Fruit fly (Drosophila melanogaster) whole organism, embryonic: Measurements from ENCODE around the gene CG3919.

Source experiments
- CG10366 ChIP-seq: fragments of 200-800 bp; sonication (Bioruptor generic); IDR thresholded peaks from 2 replicates; pipeline ENCODE4 v1.3.6; 2022; ENCODE audit warnings: missing biosample characterization, missing genetic modification characterization
- CG11398 ChIP-seq: fragments of 200-800 bp; sonication (Bioruptor generic); optimal IDR thresholded peaks from 2 replicates; lab custom pipeline; 2016; ENCODE audit warnings: missing biosample characterization, missing genetic modification characterization
- CG11504 ChIP-seq: fragments of 200-800 bp; sonication (Bioruptor generic); optimal IDR thresholded peaks from 3 replicates; lab custom pipeline; 2019; ENCODE audit warnings: missing biosample characterization, mild to moderate bottlenecking, missing genetic modification characterization, moderate library complexity
- CG11723 ChIP-seq: fragments of 200-800 bp; sonication (Bioruptor generic); optimal IDR thresholded peaks from 2 replicates; lab custom pipeline; 2017; ENCODE audit warnings: missing biosample characterization, mild to moderate bottlenecking, missing genetic modification characterization
- CG12071 ChIP-seq: fragments of 200-800 bp; sonication (Bioruptor generic); optimal IDR thresholded peaks from 3 replicates; lab custom pipeline; 2018; ENCODE audit warnings: missing biosample characterization, mild to moderate bottlenecking, missing genetic modification characterization
- CG12219 ChIP-seq: fragments of 200-800 bp; sonication (Bioruptor generic); optimal IDR thresholded peaks from 3 replicates; lab custom pipeline; 2018; ENCODE audit warnings: missing biosample characterization, mild to moderate bottlenecking, missing genetic modification characterization
- CG1233 ChIP-seq: fragments of 200-800 bp; sonication (Bioruptor generic); optimal IDR thresholded peaks from 4 replicates; lab custom pipeline; 2018; ENCODE audit warnings: missing biosample characterization, mild to moderate bottlenecking, missing genetic modification characterization
- CG15269 ChIP-seq: fragments of 200-800 bp; sonication (Bioruptor generic); optimal IDR thresholded peaks from 2 replicates; lab custom pipeline; 2018; ENCODE audit warnings: missing biosample characterization, mild to moderate bottlenecking, missing genetic modification characterization, moderate library complexity
- CG15696 ChIP-seq: fragments of 200-800 bp; sonication (Bioruptor generic); optimal IDR thresholded peaks from 2 replicates; lab custom pipeline; 2019; ENCODE audit warnings: missing biosample characterization, mild to moderate bottlenecking, missing genetic modification characterization, moderate library complexity
- CG16813 ChIP-seq: fragments of 200-800 bp; sonication (Bioruptor generic); IDR thresholded peaks from 3 replicates; pipeline ENCODE4 v1.3.6; 2022; ENCODE audit warnings: missing biosample characterization, missing genetic modification characterization; ENCODE audit not compliant: partially characterized antibody
- CG2199 ChIP-seq: fragments of 200-800 bp; sonication (Bioruptor generic); IDR thresholded peaks from 3 replicates; pipeline ENCODE4 v1.3.6; 2022; ENCODE audit warnings: missing biosample characterization, missing genetic modification characterization
- CG31388 ChIP-seq: fragments of 200-800 bp; sonication (Bioruptor generic); optimal IDR thresholded peaks from 2 replicates; lab custom pipeline; 2016; ENCODE audit warnings: missing biosample characterization, missing genetic modification characterization
- CG42726 ChIP-seq: fragments of 200-800 bp; sonication (Bioruptor generic); IDR thresholded peaks from 2 replicates; pipeline ENCODE4 v1.3.6; 2022; ENCODE audit warnings: missing biosample characterization, missing genetic modification characterization; ENCODE audit not compliant: partially characterized antibody
- CG6683 ChIP-seq: fragments of 200-800 bp; sonication (Bioruptor generic); optimal IDR thresholded peaks from 2 replicates; lab custom pipeline; 2017; ENCODE audit warnings: missing biosample characterization, mild to moderate bottlenecking, missing genetic modification characterization, missing genetic modification reagents
- CG7372 ChIP-seq: fragments of 200-800 bp; sonication (Bioruptor generic); IDR thresholded peaks from 2 replicates; pipeline ENCODE4 v1.3.6; 2022; ENCODE audit warnings: missing biosample characterization, missing genetic modification characterization
- CG7745 ChIP-seq: fragments of 200-800 bp; sonication (Bioruptor generic); optimal IDR thresholded peaks from 2 replicates; lab custom pipeline; 2018; ENCODE audit warnings: missing biosample characterization, mild to moderate bottlenecking, missing genetic modification characterization, moderate library complexity
- CG9215 ChIP-seq: fragments of 200-800 bp; sonication (Bioruptor generic); IDR thresholded peaks from 2 replicates; pipeline ENCODE4 v1.3.6; 2022; ENCODE audit warnings: missing biosample characterization, missing genetic modification characterization
- CTCF ChIP-seq: fragments of 200-800 bp; sonication (Bioruptor generic); optimal IDR thresholded peaks from 2 replicates; lab custom pipeline; 2017; ENCODE audit warnings: missing biosample characterization, mild to moderate bottlenecking, missing genetic modification characterization, moderate library complexity
- Gug ChIP-seq: fragments of 200-800 bp; sonication (Bioruptor generic); IDR thresholded peaks from 4 replicates; pipeline ENCODE4 v1.3.6; 2022; ENCODE audit warnings: missing biosample characterization, missing genetic modification characterization
- Hey ChIP-seq: fragments of 200-800 bp; sonication (Bioruptor generic); optimal IDR thresholded peaks from 3 replicates; lab custom pipeline; 2018; ENCODE audit warnings: missing biosample characterization, mild to moderate bottlenecking, missing genetic modification characterization
- Hr78 ChIP-seq, 2 experiments: fragments of 200-800 bp in 1 of 2; fragments of >200 bp in 1 of 2; sonication (Bioruptor generic) in 1 of 2; optimal IDR thresholded peaks; 2 replicates each; lab custom pipeline; 2017 to 2019; ENCODE audit warnings: missing biosample characterization in 2 of 2, missing genetic modification characterization in 2 of 2, mild to moderate bottlenecking in 1 of 2, moderate library complexity in 1 of 2
- MESR4 ChIP-seq: fragments of 200-800 bp; sonication (Bioruptor generic); optimal IDR thresholded peaks from 2 replicates; lab custom pipeline; 2018; ENCODE audit warnings: missing biosample characterization, mild to moderate bottlenecking, missing genetic modification characterization, moderate library complexity
- Mad ChIP-seq: fragments of 200-800 bp; sonication (Bioruptor generic); optimal IDR thresholded peaks from 2 replicates; lab custom pipeline; 2016; ENCODE audit warnings: missing biosample characterization, missing genetic modification characterization
- Nf-YA ChIP-seq: fragments of 200-800 bp; sonication (Bioruptor generic); IDR thresholded peaks from 2 replicates; pipeline ENCODE4 v1.3.6; 2022; ENCODE audit warnings: missing biosample characterization, missing genetic modification characterization
- Pdp1 ChIP-seq, 2 experiments: fragments of 200-800 bp; sonication (Bioruptor generic); optimal IDR thresholded peaks; 3 replicates each; lab custom pipeline; 2016; ENCODE audit warnings: missing biosample characterization in 2 of 2, missing genetic modification characterization in 2 of 2, mild to moderate bottlenecking in 1 of 2, moderate library complexity in 1 of 2
- Trl ChIP-seq, 3 experiments: fragments of >200 bp in 2 of 3; fragments of 200-800 bp in 1 of 3; sonication (Bioruptor generic) in 1 of 3; optimal IDR thresholded peaks; 2 replicates in 1 of 3; 3 replicates in 2 of 3; lab custom pipeline; 2016 to 2017; ENCODE audit warnings: missing biosample characterization in 1 of 3, missing genetic modification characterization in 1 of 3
- Vsx1 ChIP-seq: fragments of 200-800 bp; sonication (Bioruptor generic); optimal IDR thresholded peaks from 2 replicates; lab custom pipeline; 2017; ENCODE audit warnings: missing biosample characterization, mild to moderate bottlenecking, missing genetic modification characterization, missing genetic modification reagents
- YL-1 ChIP-seq: fragments of 200-800 bp; sonication (Bioruptor generic); optimal IDR thresholded peaks from 3 replicates; lab custom pipeline; 2017; ENCODE audit warnings: missing biosample characterization, mild to moderate bottlenecking, missing genetic modification characterization
- bbx ChIP-seq: fragments of 200-800 bp; sonication (Bioruptor generic); IDR thresholded peaks from 2 replicates; pipeline ENCODE4 v1.3.6; 2022; ENCODE audit warnings: missing biosample characterization, missing genetic modification characterization; ENCODE audit not compliant: partially characterized antibody
- btn ChIP-seq: fragments of 200-800 bp; sonication (Bioruptor generic); optimal IDR thresholded peaks from 2 replicates; lab custom pipeline; 2016; ENCODE audit warnings: missing biosample characterization, missing genetic modification characterization
- chinmo ChIP-seq: fragments of 200-800 bp; sonication (Bioruptor generic); IDR thresholded peaks from 4 replicates; pipeline ENCODE4 v1.3.6; 2022; ENCODE audit warnings: missing biosample characterization, missing genetic modification characterization; ENCODE audit not compliant: partially characterized antibody
- crol ChIP-seq: fragments of 200-800 bp; sonication (Bioruptor generic); IDR thresholded peaks from 2 replicates; pipeline ENCODE4 v1.3.6; 2022; ENCODE audit warnings: missing biosample characterization, missing genetic modification characterization
- crp ChIP-seq, 2 experiments: fragments of 200-800 bp; sonication (Bioruptor generic); optimal IDR thresholded peaks; 2 replicates in 1 of 2; 3 replicates in 1 of 2; lab custom pipeline; 2017; ENCODE audit warnings: missing biosample characterization in 2 of 2, missing genetic modification characterization in 2 of 2, mild to moderate bottlenecking in 1 of 2, moderate library complexity in 1 of 2
- eve ChIP-seq, 2 experiments: fragments of >200 bp; optimal IDR thresholded peaks; 2 replicates each; lab custom pipeline; 2017; ENCODE audit warnings: missing biosample characterization in 2 of 2, missing genetic modification characterization in 2 of 2
- fd96Cb ChIP-seq: fragments of 200-800 bp; sonication (Bioruptor generic); optimal IDR thresholded peaks from 2 replicates; lab custom pipeline; 2018; ENCODE audit warnings: missing biosample characterization, mild to moderate bottlenecking, missing genetic modification characterization, moderate library complexity
- gfzf ChIP-seq: fragments of 200-800 bp; sonication (Bioruptor generic); optimal IDR thresholded peaks from 2 replicates; lab custom pipeline; 2016; ENCODE audit warnings: missing biosample characterization, mild to moderate bottlenecking, missing genetic modification characterization, moderate library complexity
- her ChIP-seq: fragments of 200-800 bp; sonication (Bioruptor generic); optimal IDR thresholded peaks from 2 replicates; lab custom pipeline; 2016; ENCODE audit warnings: missing biosample characterization, missing genetic modification characterization
- knrl ChIP-seq: fragments of 200-800 bp; sonication (Bioruptor generic); IDR thresholded peaks from 3 replicates; pipeline ENCODE4 v1.3.6; 2022; ENCODE audit warnings: missing biosample characterization, missing genetic modification characterization; ENCODE audit not compliant: partially characterized antibody
- nom ChIP-seq: fragments of 200-800 bp; sonication (Bioruptor generic); optimal IDR thresholded peaks from 2 replicates; lab custom pipeline; 2017; ENCODE audit warnings: missing biosample characterization, missing genetic modification characterization, mild to moderate bottlenecking, moderate library complexity, missing genetic modification reagents
- oc ChIP-seq: fragments of 200-800 bp; sonication (Bioruptor generic); optimal IDR thresholded peaks from 2 replicates; lab custom pipeline; 2018; ENCODE audit warnings: missing biosample characterization, mild to moderate bottlenecking, missing genetic modification characterization, moderate library complexity
- psq ChIP-seq: fragments of 200-800 bp; sonication (Bioruptor generic); optimal IDR thresholded peaks from 2 replicates; lab custom pipeline; 2017; ENCODE audit warnings: missing biosample characterization, missing genetic modification characterization
- rib ChIP-seq: fragments of 200-800 bp; sonication (Bioruptor generic); IDR thresholded peaks from 2 replicates; pipeline ENCODE4 v1.3.6; 2022; ENCODE audit warnings: missing biosample characterization, missing genetic modification characterization
- ro ChIP-seq: fragments of 200-800 bp; sonication (Bioruptor generic); IDR thresholded peaks from 2 replicates; pipeline ENCODE4 v1.3.6; 2022; ENCODE audit warnings: missing biosample characterization, missing genetic modification characterization
- sens ChIP-seq: fragments of 200-800 bp; sonication (Bioruptor generic); peaks from one replicate; lab custom pipeline; 2016; ENCODE audit warnings: missing biosample characterization, missing genetic modification characterization
- sna ChIP-seq: fragments of 200-800 bp; sonication (Bioruptor generic); IDR thresholded peaks from 2 replicates; pipeline ENCODE4 v1.3.6; 2022; ENCODE audit warnings: missing biosample characterization, missing genetic modification characterization; ENCODE audit not compliant: partially characterized antibody
- so ChIP-seq: fragments of 200-800 bp; sonication (Bioruptor generic); IDR thresholded peaks from 3 replicates; pipeline ENCODE4 v1.3.6; 2022; ENCODE audit warnings: missing biosample characterization, missing genetic modification characterization
- ssp ChIP-seq: fragments of 200-800 bp; sonication (Bioruptor generic); IDR thresholded peaks from 2 replicates; pipeline ENCODE4 v1.3.6; 2022; ENCODE audit warnings: missing biosample characterization, missing genetic modification characterization
- stwl ChIP-seq: fragments of 200-800 bp; sonication (Bioruptor generic); optimal IDR thresholded peaks from 3 replicates; lab custom pipeline; 2018; ENCODE audit warnings: missing biosample characterization, mild to moderate bottlenecking, missing genetic modification characterization, moderate library complexity
- tin ChIP-seq: fragments of 200-800 bp; sonication (Bioruptor generic); optimal IDR thresholded peaks from 3 replicates; lab custom pipeline; 2016; ENCODE audit warnings: missing biosample characterization, missing genetic modification characterization

Gene CG3919

dm6 chr3L:14427292-14427729, 16.9 kb downstream of the CG3919 start (continued):
- TF ChIP-seq CG31388 (GFP tag; lab: Kevin White, UChicago) = no peak
- peak; percentile 38 for TF ChIP-seq CG15269 (tag; lab: Kevin White, UChicago)
- TF ChIP-seq so (GFP tag; lab: Robert Waterston, UW) = 0 out of 3 replicates have a peak, but pooled peaks have one; percentile 24
- TF ChIP-seq CG42726 (GFP tag; lab: Robert Waterston, UW) = peak; percentile 64; the same call in 1 of the 2 replicates
- peak; percentile 27; the same call in 1 of the 2 replicates for TF ChIP-seq sna (GFP tag; lab: Robert Waterston, UW)
- no peak for TF ChIP-seq CG1233 (GFP tag; lab: Kevin White, UChicago)
- no peak for TF ChIP-seq MESR4 (GFP tag; lab: Kevin White, UChicago)
- TF ChIP-seq CG11723 (GFP tag; lab: Kevin White, UChicago) = peak; percentile 23
- peak; percentile 49 for TF ChIP-seq oc (tag; lab: Kevin White, UChicago)
- TF ChIP-seq CG9215 (GFP tag; lab: Robert Waterston, UW) = no peak
- TF ChIP-seq CG15696 (tag; lab: Kevin White, UChicago) = no peak
- TF ChIP-seq rib (GFP tag; lab: Robert Waterston, UW) = peak; percentile 77; the same call in 1 of the 2 replicates
- TF ChIP-seq crol (GFP tag; lab: Robert Waterston, UW) = peak; percentile 36; the same call in 1 of the 2 replicates
- TF ChIP-seq crp (GFP tag; optimal IDR thresholded peaks at IDR 0.05; lab: Kevin White, UChicago) = peak in 1 of 2 experiments; percentile 65
- TF ChIP-seq CG2199 (GFP tag; lab: Robert Waterston, UW) = 0 out of 3 replicates have a peak, but pooled peaks have one; percentile 46
- no peak for TF ChIP-seq CG10366 (GFP tag; lab: Robert Waterston, UW)
- peak; percentile 39 for TF ChIP-seq stwl (tag; lab: Kevin White, UChicago)
- peak in 1 of 2 experiments; percentile 32 for TF ChIP-seq Hr78 (GFP tag; optimal IDR thresholded peaks at IDR 0.05; lab: Kevin White, UChicago)
- peak; percentile 1 for TF ChIP-seq CG12219 (GFP tag; lab: Kevin White, UChicago)
- peak; percentile 51 for TF ChIP-seq CG7745 (tag; lab: Kevin White, UChicago)
- TF ChIP-seq CG12071 = peak; percentile 64
- no peak for TF ChIP-seq CG6683 (GFP tag; lab: Kevin White, UChicago)
- peak; percentile 92 for TF ChIP-seq nom (GFP tag; lab: Kevin White, UChicago)
- TF ChIP-seq CTCF (GFP tag; lab: Kevin White, UChicago) = peak; percentile 20
- no peak for TF ChIP-seq CG16813 (GFP tag; lab: Robert Waterston, UW)
- TF ChIP-seq Nf-YA (GFP tag; lab: Robert Waterston, UW) = no peak
- TF ChIP-seq eve (GFP tag; optimal IDR thresholded peaks at IDR 0.05; lab: Kevin White, UChicago) = no peak
- no peak for TF ChIP-seq YL-1 (GFP tag; lab: Kevin White, UChicago)
- no peak for TF ChIP-seq Hey (tag; lab: Kevin White, UChicago)
- TF ChIP-seq ssp (GFP tag; lab: Robert Waterston, UW) = no peak
- TF ChIP-seq fd96Cb (tag; lab: Kevin White, UChicago) = no peak
- peak; percentile 30; the same call in 1 of the 3 replicates for TF ChIP-seq knrl (GFP tag; lab: Robert Waterston, UW)
- TF ChIP-seq CG7372 = no peak
- TF ChIP-seq tin (GFP tag; lab: Kevin White, UChicago) = no peak
- TF ChIP-seq ro (GFP tag; lab: Robert Waterston, UW) = no peak
- no peak for TF ChIP-seq btn
- no peak for TF ChIP-seq gfzf (GFP tag; lab: Kevin White, UChicago)
- peak in 1 of 2 experiments; percentile 7 for TF ChIP-seq Pdp1 (GFP tag; optimal IDR thresholded peaks at IDR 0.05; lab: Kevin White, UChicago)
- TF ChIP-seq Trl (optimal IDR thresholded peaks at IDR 0.05; lab: Kevin White, UChicago) = peak; percentile 2 to 36
- TF ChIP-seq Trl (GFP tag; optimal IDR thresholded peaks at IDR 0.05; lab: Kevin White, UChicago) = no peak
- TF ChIP-seq psq (GFP tag; lab: Kevin White, UChicago) = no peak
- peak; percentile 43 for TF ChIP-seq Vsx1 (GFP tag; lab: Kevin White, UChicago)
- peak; percentile 45 for TF ChIP-seq CG11504 (tag; lab: Kevin White, UChicago)
- peak; percentile 94; the same call in 3 of the 4 replicates for TF ChIP-seq chinmo (GFP tag; lab: Robert Waterston, UW)
- TF ChIP-seq CG11398 (GFP tag; lab: Kevin White, UChicago) = peak; percentile 6
- peak; percentile 60; the same call in 1 of the 2 replicates for TF ChIP-seq bbx
- no peak for TF ChIP-seq Mad (GFP tag; lab: Kevin White, UChicago)
- peak; percentile 66 for TF ChIP-seq sens (GFP tag; lab: Kevin White, UChicago)
- peak; percentile 14 for TF ChIP-seq her (GFP tag; lab: Kevin White, UChicago)
- TF ChIP-seq Gug (GFP tag; lab: Robert Waterston, UW) = peak; percentile 7; the same call in 1 of the 4 replicates
